Fruit fly (Drosophila melanogaster): ENCODE measurements around the gene Atg1.

Atg1 gene

dm6 chr3L:12813907-12814306 is 9.0 kb upstream of the Atg1 start, which contains the start of the genes Sf3a2 and CG42588 (continued):
- TF ChIP-seq CG11695 (GFP tag; IDR thresholded peaks at IDR 0.05) (0 out of 3 replicates have a peak, but pooled peaks have one; percentile 54), stwl (tag; optimal IDR thresholded peaks at IDR 0.05) (peak; percentile 61), Ada2b (GFP tag; IDR thresholded peaks at IDR 0.05) (peak; percentile 58), chinmo (GFP tag; IDR thresholded peaks at IDR 0.05; ENCODE audit: partially characterized antibody) (0 out of 4 replicates have a peak, but pooled peaks have one; percentile 7), Taf1 (GFP tag; IDR thresholded peaks at IDR 0.05) (no peak), cg (GFP tag; optimal IDR thresholded peaks at IDR 0.05) (no peak), CG14050 (GFP tag; IDR thresholded peaks at IDR 0.05) (no peak; the same call in 2 of the 3 replicates), CG15269 (tag; optimal IDR thresholded peaks at IDR 0.05) (no peak), CG10959 (GFP tag; IDR thresholded peaks at IDR 0.05) (0 out of 2 replicates have a peak, but pooled peaks have one; percentile 26), CG1024 (GFP tag; IDR thresholded peaks at IDR 0.05) (peak; percentile 34; the same call in 1 of the 2 replicates), CG1529 (GFP tag; optimal IDR thresholded peaks at IDR 0.05) (no peak), nau (GFP tag; optimal IDR thresholded peaks at IDR 0.05) (no peak), prd (optimal IDR thresholded peaks at IDR 0.05) (no peak), prd (GFP tag; IDR thresholded peaks at IDR 0.05) (peak; percentile 83; the same call in 2 of the 3 replicates), Hsf (GFP tag; optimal IDR thresholded peaks at IDR 0.05) (peak; percentile 73), CG17186 (GFP tag; optimal IDR thresholded peaks at IDR 0.05) (peak; percentile 26), CG10147 (GFP tag; optimal IDR thresholded peaks at IDR 0.05) (no peak), CG3281 (GFP tag; optimal IDR thresholded peaks at IDR 0.05) (no peak), eyg (GFP tag; optimal IDR thresholded peaks at IDR 0.05) (no peak), HLH54F (GFP tag; optimal IDR thresholded peaks at IDR 0.05) (peak; percentile 42), Dfd (GFP tag; optimal IDR thresholded peaks at IDR 0.05) (no peak), Mad (GFP tag; optimal IDR thresholded peaks at IDR 0.05) (peak; percentile 21), CG10462 (GFP tag; optimal IDR thresholded peaks at IDR 0.05) (no peak), ranshi (GFP tag; IDR thresholded peaks at IDR 0.05) (peak; percentile 68; the same call in 1 of the 2 replicates), dmrt11E (tag; optimal IDR thresholded peaks at IDR 0.05) (peak; percentile 71), CG31388 (GFP tag; optimal IDR thresholded peaks at IDR 0.05) (peak; percentile 26), CG3838 (GFP tag; optimal IDR thresholded peaks at IDR 0.05) (peak; percentile 48), CG13894 (tag; optimal IDR thresholded peaks at IDR 0.05) (no peak), ftz-f1 (GFP tag; optimal IDR thresholded peaks at IDR 0.05) (peak; percentile 10), Fer1 (GFP tag; optimal IDR thresholded peaks at IDR 0.05) (peak; percentile 23), pho (GFP tag; optimal IDR thresholded peaks at IDR 0.05) (peak; percentile 64), Jarid2 (GFP tag; optimal IDR thresholded peaks at IDR 0.05) (no peak), Hmx (GFP tag; optimal IDR thresholded peaks at IDR 0.05) (no peak), pb (GFP tag; optimal IDR thresholded peaks at IDR 0.05) (no peak), E2f1 (GFP tag; IDR thresholded peaks at IDR 0.05) (peak; percentile 63), CG4820 (GFP tag; optimal IDR thresholded peaks at IDR 0.05) (no peak), CG8388 (GFP tag; optimal IDR thresholded peaks at IDR 0.05) (peak; percentile 35), Lpt (GFP tag; optimal IDR thresholded peaks at IDR 0.05) (no peak), gro (GFP tag; optimal IDR thresholded peaks at IDR 0.05) (no peak), Med (GFP tag) (peak; percentile 86), CG6813 (GFP tag; optimal IDR thresholded peaks at IDR 0.05) (no peak), tap (tag; optimal IDR thresholded peaks at IDR 0.05) (peak; percentile 48), CG11560 (tag; IDR thresholded peaks at IDR 0.05) (no peak), sug (tag; optimal IDR thresholded peaks at IDR 0.05) (peak; percentile 74), psq (GFP tag; optimal IDR thresholded peaks at IDR 0.05) (peak; percentile 58), CG14965 (GFP tag; optimal IDR thresholded peaks at IDR 0.05; ENCODE audit: borderline replicate concordance) (no peak), ERR (GFP tag; optimal IDR thresholded peaks at IDR 0.05) (no peak), CG34224 (GFP tag; IDR thresholded peaks at IDR 0.05; ENCODE audit: partially characterized antibody) (peak; percentile 74), CG3065 (GFP tag; optimal IDR thresholded peaks at IDR 0.05) (no peak), Optix (GFP tag; IDR thresholded peaks at IDR 0.05) (0 out of 3 replicates have a peak, but pooled peaks have one; percentile 42), tx (GFP tag; optimal IDR thresholded peaks at IDR 0.05) (peak; percentile 10)

Measured in whole organism, embryonic.